Worm (Caenorhabditis elegans) whole organism, L3 larva: ENCODE measurements around the gene dars-2.

Experiments
- R02D3.7 ChIP-seq: fragments of 150-350 bp; optimal IDR thresholded peaks from 2 replicates; lab custom pipeline; 2014; ENCODE audit warnings: missing biosample characterization, missing genetic modification characterization
- ZK546.5 ChIP-seq: sonication (generic microtip); optimal IDR thresholded peaks from 2 replicates; lab custom pipeline; 2017; ENCODE audit warnings: missing biosample characterization, missing genetic modification characterization
- aly-2 ChIP-seq: fragments of 150-350 bp; optimal IDR thresholded peaks from 2 replicates; lab custom pipeline; 2014; ENCODE audit warnings: missing biosample characterization, missing genetic modification characterization
- ama-1 ChIP-seq: fragments of 150-350 bp; optimal IDR thresholded peaks from 2 replicates; lab custom pipeline; 2018
- ceh-16 ChIP-seq: sonication (generic microtip); optimal IDR thresholded peaks from 2 replicates; lab custom pipeline; 2017; ENCODE audit warnings: missing biosample characterization, missing genetic modification characterization
- ceh-28 ChIP-seq: fragments of 150-350 bp; optimal IDR thresholded peaks from 2 replicates; lab custom pipeline; 2014; ENCODE audit warnings: missing biosample characterization, missing genetic modification reagents, missing genetic modification characterization
- ceh-82 ChIP-seq: fragments of 150-350 bp; optimal IDR thresholded peaks from 2 replicates; lab custom pipeline; 2014; ENCODE audit warnings: missing biosample characterization, missing genetic modification characterization
- ceh-9 ChIP-seq: sonication (generic microtip); optimal IDR thresholded peaks from 2 replicates; lab custom pipeline; 2018; ENCODE audit warnings: missing biosample characterization, missing genetic modification characterization
- daf-12 ChIP-seq: fragments of 150-350 bp; optimal IDR thresholded peaks from 2 replicates; lab custom pipeline; 2014; ENCODE audit warnings: missing biosample characterization, missing genetic modification reagents, missing genetic modification characterization
- egl-27 ChIP-seq: sonication (generic microtip); optimal IDR thresholded peaks from 4 replicates; lab custom pipeline; 2017; ENCODE audit warnings: missing biosample characterization, missing genetic modification reagents, missing genetic modification characterization
- egl-5 ChIP-seq: fragments of 150-350 bp; optimal IDR thresholded peaks from 2 replicates; lab custom pipeline; 2017; ENCODE audit warnings: missing biosample characterization, missing genetic modification reagents, missing genetic modification characterization, inconsistent platforms
- elt-1 ChIP-seq: fragments of 150-350 bp; optimal IDR thresholded peaks from 2 replicates; lab custom pipeline; 2014; ENCODE audit warnings: missing biosample characterization, missing genetic modification characterization
- elt-2 ChIP-seq: sonication (generic microtip); optimal IDR thresholded peaks from 2 replicates; lab custom pipeline; 2016; ENCODE audit warnings: missing genetic modification reagents, mild to moderate bottlenecking, missing genetic modification characterization, missing compliant biosample characterization
- elt-3 ChIP-seq, 3 experiments: fragments of 150-350 bp in 1 of 3; sonication (generic microtip) in 2 of 3; optimal IDR thresholded peaks; 2 replicates in 2 of 3; 4 replicates in 1 of 3; lab custom pipeline; 2014 to 2017; ENCODE audit warnings: missing biosample characterization in 3 of 3, missing genetic modification characterization in 3 of 3
- eor-1 ChIP-seq, 2 experiments: fragments of 150-350 bp; optimal IDR thresholded peaks; 2 replicates each; lab custom pipeline; 2014 to 2018; ENCODE audit warnings: missing biosample characterization in 2 of 2, missing genetic modification characterization in 2 of 2
- fkh-10 ChIP-seq: sonication (generic microtip); optimal IDR thresholded peaks from 2 replicates; lab custom pipeline; 2017; ENCODE audit warnings: missing biosample characterization, missing genetic modification reagents, missing genetic modification characterization
- fkh-2 ChIP-seq: fragments of 150-350 bp; optimal IDR thresholded peaks from 2 replicates; lab custom pipeline; 2014; ENCODE audit warnings: missing biosample characterization, missing genetic modification reagents, missing genetic modification characterization
- fos-1 ChIP-seq: fragments of 150-350 bp; optimal IDR thresholded peaks from 2 replicates; lab custom pipeline; 2014; ENCODE audit warnings: missing biosample characterization, missing genetic modification characterization
- hmg-11 ChIP-seq: sonication (generic microtip); optimal IDR thresholded peaks from 2 replicates; lab custom pipeline; 2016; ENCODE audit warnings: missing genetic modification characterization, missing compliant biosample characterization
- jun-1 ChIP-seq: fragments of 150-350 bp; optimal IDR thresholded peaks from 2 replicates; lab custom pipeline; 2014; ENCODE audit warnings: missing biosample characterization, missing genetic modification reagents, missing genetic modification characterization
- lin-15B ChIP-seq: fragments of 150-350 bp; optimal IDR thresholded peaks from 2 replicates; lab custom pipeline; 2014; ENCODE audit warnings: missing biosample characterization, missing genetic modification characterization
- lin-39 ChIP-seq: fragments of 150-350 bp; optimal IDR thresholded peaks from 2 replicates; lab custom pipeline; 2018; ENCODE audit warnings: missing biosample characterization, missing genetic modification reagents, missing genetic modification characterization
- lsy-12 ChIP-seq: sonication (generic microtip); optimal IDR thresholded peaks from 2 replicates; lab custom pipeline; 2016; ENCODE audit warnings: mild to moderate bottlenecking, missing genetic modification characterization, missing compliant biosample characterization
- mdl-1 ChIP-seq: fragments of 150-350 bp; optimal IDR thresholded peaks from 2 replicates; lab custom pipeline; 2014; ENCODE audit warnings: missing biosample characterization, missing genetic modification characterization
- mml-1 ChIP-seq: fragments of 150-350 bp; sonication (generic microtip); optimal IDR thresholded peaks from 3 replicates; lab custom pipeline; 2014; ENCODE audit warnings: missing biosample characterization, missing genetic modification characterization
- nfya-1 ChIP-seq: sonication (generic microtip); optimal IDR thresholded peaks from 2 replicates; lab custom pipeline; 2017; ENCODE audit warnings: missing genetic modification characterization, mild to moderate bottlenecking, missing compliant biosample characterization, antibody characterized with exemption, moderate library complexity; ENCODE audit not compliant: insufficient read depth
- nhr-11 ChIP-seq: fragments of 150-350 bp; optimal IDR thresholded peaks from 2 replicates; lab custom pipeline; 2014; ENCODE audit warnings: missing biosample characterization, missing genetic modification characterization
- nhr-12 ChIP-seq: fragments of 150-350 bp; optimal IDR thresholded peaks from 2 replicates; lab custom pipeline; 2014; ENCODE audit warnings: missing biosample characterization, missing genetic modification characterization
- nhr-23 ChIP-seq: fragments of 150-350 bp; optimal IDR thresholded peaks from 2 replicates; lab custom pipeline; 2014; ENCODE audit warnings: missing biosample characterization, missing genetic modification reagents, missing genetic modification characterization
- nhr-237 ChIP-seq: fragments of 150-350 bp; optimal IDR thresholded peaks from 2 replicates; lab custom pipeline; 2014; ENCODE audit warnings: missing biosample characterization, missing genetic modification characterization
- nhr-25 ChIP-seq: sonication (generic microtip); optimal IDR thresholded peaks from 2 replicates; lab custom pipeline; 2017; ENCODE audit warnings: missing biosample characterization, missing genetic modification characterization
- nhr-28 ChIP-seq: fragments of 150-350 bp; optimal IDR thresholded peaks from 2 replicates; lab custom pipeline; 2014; ENCODE audit warnings: missing biosample characterization, missing genetic modification characterization
- nhr-43 ChIP-seq: sonication (generic microtip); optimal IDR thresholded peaks from 2 replicates; lab custom pipeline; 2016; ENCODE audit warnings: mild to moderate bottlenecking, missing genetic modification characterization, missing compliant biosample characterization; ENCODE audit not compliant: poor library complexity, severe bottlenecking
- nhr-67 ChIP-seq: fragments of 150-350 bp; optimal IDR thresholded peaks from 2 replicates; lab custom pipeline; 2014; ENCODE audit warnings: missing biosample characterization, missing genetic modification characterization
- nhr-76 ChIP-seq: fragments of 150-350 bp; sonication (generic microtip); optimal IDR thresholded peaks from 5 replicates; lab custom pipeline; 2014; ENCODE audit warnings: missing biosample characterization, missing genetic modification characterization
- nhr-77 ChIP-seq: fragments of 150-350 bp; optimal IDR thresholded peaks from 2 replicates; lab custom pipeline; 2014; ENCODE audit warnings: missing biosample characterization, missing genetic modification characterization
- pha-4 ChIP-seq: fragments of 150-350 bp; optimal IDR thresholded peaks from 2 replicates; lab custom pipeline; 2014; ENCODE audit warnings: missing biosample characterization, missing genetic modification reagents, missing genetic modification characterization
- pqm-1 ChIP-seq: fragments of 150-350 bp; optimal IDR thresholded peaks from 2 replicates; lab custom pipeline; 2017; ENCODE audit warnings: missing biosample characterization, missing genetic modification characterization, inconsistent platforms
- sea-2 ChIP-seq: fragments of 150-350 bp; sonication (generic microtip); optimal IDR thresholded peaks from 4 replicates; lab custom pipeline; 2014; ENCODE audit warnings: missing biosample characterization, missing genetic modification reagents, missing genetic modification characterization
- skn-1 ChIP-seq: fragments of 150-350 bp; optimal IDR thresholded peaks from 2 replicates; lab custom pipeline; 2014; ENCODE audit warnings: missing biosample characterization, missing genetic modification characterization
- snpc-4 ChIP-seq: fragments of 150-350 bp; optimal IDR thresholded peaks from 2 replicates; lab custom pipeline; 2014; ENCODE audit warnings: missing biosample characterization, missing genetic modification characterization
- tbx-2 ChIP-seq: sonication (generic microtip); optimal IDR thresholded peaks from 2 replicates; lab custom pipeline; 2016; ENCODE audit warnings: mild to moderate bottlenecking, missing genetic modification characterization, missing compliant biosample characterization
- unc-39 ChIP-seq: sonication (generic microtip); optimal IDR thresholded peaks from 4 replicates; lab custom pipeline; 2017; ENCODE audit warnings: missing biosample characterization, missing genetic modification characterization
- unc-62 ChIP-seq: fragments of 150-350 bp; sonication (generic microtip); optimal IDR thresholded peaks from 4 replicates; lab custom pipeline; 2014; ENCODE audit warnings: missing biosample characterization, missing genetic modification reagents, missing genetic modification characterization
- zag-1 ChIP-seq: fragments of 150-350 bp; optimal IDR thresholded peaks from 2 replicates; lab custom pipeline; 2014; ENCODE audit warnings: missing biosample characterization, missing genetic modification characterization
- ztf-11 ChIP-seq: fragments of 150-350 bp; optimal IDR thresholded peaks from 2 replicates; lab custom pipeline; 2014; ENCODE audit warnings: missing biosample characterization, missing genetic modification characterization
- ztf-4 ChIP-seq: fragments of 150-350 bp; optimal IDR thresholded peaks from 2 replicates; lab custom pipeline; 2014; ENCODE audit warnings: missing biosample characterization, missing genetic modification characterization

dars-2 gene

DNA sequence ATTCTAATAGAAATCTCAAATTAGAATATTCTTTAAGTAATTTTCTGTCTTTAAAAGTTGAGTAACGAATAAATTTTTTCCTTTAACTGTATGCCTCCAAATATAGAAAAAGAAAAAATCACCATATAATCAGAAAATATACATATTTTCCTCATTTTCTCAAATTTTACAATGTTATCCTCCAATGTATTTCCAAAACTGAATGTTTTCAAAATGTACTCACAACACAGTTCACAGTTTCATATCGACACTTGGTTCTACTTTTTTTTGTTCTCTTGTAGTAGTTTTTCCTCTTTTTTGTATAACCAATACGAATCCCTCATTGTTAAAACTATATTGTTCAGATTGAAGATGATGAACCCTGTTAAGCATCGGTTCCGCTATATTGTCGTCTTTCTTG, 5.1 kb downstream of the dars-2 start, which contains the start of gene F10C2.7:
Gene F10C2.7 (plus strand): TSS at position 301 of the 400 bp plus-strand sequence.
- TF ChIP-seq ZK546.5 (no peak), tbx-2 (tag; lab: Kevin White, UChicago) (no peak), sea-2 (no peak), elt-2 (tag; lab: Kevin White, UChicago) (no peak), unc-62 (no peak), egl-27 (tag; lab: Kevin White, UChicago) (no peak), mdl-1 (no peak), pqm-1 (tag; lab: Kevin White, UChicago) (no peak), hmg-11 (no peak), lsy-12 (no peak), nhr-77 (tag; lab: Kevin White, UChicago) (no peak), lin-15B (tag; lab: Kevin White, UChicago) (no peak)

DNA sequence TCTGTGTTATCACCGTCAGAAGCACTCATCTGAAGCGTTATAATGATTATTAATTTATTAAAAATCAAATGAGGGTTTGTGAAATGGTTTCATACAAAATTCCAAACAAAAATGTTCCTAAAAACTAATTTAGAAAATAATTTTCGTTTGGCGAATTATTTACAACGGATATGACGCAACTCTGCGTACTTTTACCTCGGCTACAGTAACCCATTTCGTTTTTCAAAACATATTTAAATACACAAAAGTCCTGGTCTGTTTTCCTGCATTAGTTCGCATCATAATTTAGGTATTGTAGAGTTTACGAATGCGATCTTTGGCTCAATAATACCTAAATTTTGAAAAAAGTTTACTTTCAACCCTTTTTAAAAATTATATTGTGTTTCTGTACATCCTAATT, 11.2 kb downstream of the dars-2 start, which contains the start of gene R07B7.2:
Gene R07B7.2 (minus strand): TSS at position 35 of the 400 bp plus-strand sequence.
- TF ChIP-seq ceh-16 (tag; lab: Kevin White, UChicago) (no peak), ztf-11 (tag; lab: Kevin White, UChicago) (no peak), unc-62 (no peak)

DNA sequence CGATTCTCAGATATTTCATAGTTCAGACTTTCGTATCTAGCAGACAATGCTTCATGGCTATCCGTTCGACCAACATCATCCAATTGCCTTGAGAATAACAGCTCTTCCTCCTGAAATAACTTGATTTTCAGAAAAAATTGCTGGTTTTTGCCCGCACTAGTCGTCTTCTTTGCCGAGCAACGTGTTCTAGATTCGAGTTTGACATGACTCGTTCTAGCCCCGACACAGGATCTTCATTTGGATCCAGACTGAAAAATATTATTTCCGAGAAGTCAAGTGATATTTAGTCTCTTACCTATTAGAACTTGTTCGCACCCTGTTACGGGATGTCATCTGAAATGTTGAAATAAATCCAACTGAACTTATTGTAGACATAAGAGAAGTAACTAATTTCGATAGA, 14.5 kb downstream of the dars-2 start, which contains the start of gene clh-6:
Gene clh-6 (minus strand): TSS at position 333 of the 400 bp plus-strand sequence.
- TF ChIP-seq pha-4 (tag; lab: Kevin White, UChicago) = peak; percentile 10
- TF ChIP-seq nhr-25 (tag; lab: Kevin White, UChicago) = peak; percentile 4
- no peak for TF ChIP-seq elt-3 (tag; optimal IDR thresholded peaks at IDR 0.05; lab: Kevin White, UChicago)
- TF ChIP-seq nhr-28 (tag; lab: Kevin White, UChicago) = no peak
- no peak for TF ChIP-seq R02D3.7 (tag; lab: Kevin White, UChicago)
- TF ChIP-seq nhr-237 (tag; lab: Kevin White, UChicago) = no peak
- no peak for TF ChIP-seq fos-1
- TF ChIP-seq elt-2 (tag; lab: Kevin White, UChicago) = peak; percentile 9
- peak; percentile 85 for TF ChIP-seq ama-1 (lab: Kevin White, UChicago)
- no peak for TF ChIP-seq snpc-4 (tag; lab: Kevin White, UChicago)

DNA sequence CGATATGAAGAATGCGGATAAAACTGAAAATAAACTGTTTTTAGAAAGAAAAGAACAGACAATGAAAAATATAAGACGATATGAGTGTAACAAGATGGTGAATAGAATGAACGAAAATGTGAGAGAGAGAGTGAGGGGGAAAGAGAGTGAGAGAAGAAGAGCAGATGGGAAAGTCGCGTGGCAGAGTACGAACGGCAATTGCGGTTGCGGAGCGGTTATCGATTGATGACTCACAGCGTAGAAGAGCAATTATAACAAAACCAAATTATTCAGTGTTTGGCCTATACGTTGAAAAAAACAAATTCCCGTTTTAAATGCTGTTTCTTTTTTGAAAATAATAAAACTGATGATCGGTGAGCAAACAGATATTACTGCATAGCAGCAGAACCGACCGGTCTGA, 16.8 kb downstream of the dars-2 start, which contains the start of gene pqn-53:
Gene pqn-53 (minus strand): TSS at position 23 of the 400 bp plus-strand sequence.
- TF ChIP-seq nhr-28 (tag; lab: Kevin White, UChicago) (no peak), ztf-4 (tag; lab: Kevin White, UChicago) (no peak), ceh-82 (tag; lab: Kevin White, UChicago) (no peak), egl-27 (tag; lab: Kevin White, UChicago) (no peak), elt-1 (tag; lab: Kevin White, UChicago) (no peak), nhr-11 (tag; lab: Kevin White, UChicago) (no peak), fkh-2 (tag; lab: Kevin White, UChicago) (no peak), nhr-12 (tag; lab: Kevin White, UChicago) (no peak), zag-1 (tag; lab: Kevin White, UChicago) (no peak), tbx-2 (tag; lab: Kevin White, UChicago) (no peak), aly-2 (tag; lab: Kevin White, UChicago) (no peak), egl-5 (tag; lab: Kevin White, UChicago) (no peak), nhr-23 (tag; lab: Kevin White, UChicago) (no peak), nhr-67 (tag; lab: Kevin White, UChicago) (no peak), ztf-11 (tag; lab: Kevin White, UChicago) (no peak), nhr-43 (tag; lab: Kevin White, UChicago) (no peak), nhr-25 (tag; lab: Kevin White, UChicago) (peak; percentile 29), pqm-1 (tag; lab: Kevin White, UChicago) (no peak), fkh-10 (GFP tag; lab: Kevin White, UChicago) (no peak), hmg-11 (no peak), unc-62 (no peak), eor-1 (tag; optimal IDR thresholded peaks at IDR 0.05; lab: Kevin White, UChicago) (no peak), ceh-28 (peak; percentile 63), ama-1 (lab: Kevin White, UChicago) (peak; percentile 28), lin-15B (tag; lab: Kevin White, UChicago) (no peak), snpc-4 (tag; lab: Kevin White, UChicago) (peak; percentile 37), nhr-77 (tag; lab: Kevin White, UChicago) (no peak), pha-4 (tag; lab: Kevin White, UChicago) (peak; percentile 22), unc-39 (tag; lab: Kevin White, UChicago) (no peak), nhr-76 (tag; lab: Kevin White, UChicago) (no peak), nfya-1 (tag; lab: Kevin White, UChicago) (peak; percentile 46), mml-1 (tag; lab: Kevin White, UChicago) (no peak), daf-12 (tag; lab: Kevin White, UChicago) (no peak), jun-1 (tag; lab: Kevin White, UChicago) (no peak), elt-2 (tag; lab: Kevin White, UChicago) (peak; percentile 7), skn-1 (tag; lab: Kevin White, UChicago) (no peak), ceh-16 (tag; lab: Kevin White, UChicago) (no peak), ceh-9 (tag; lab: Kevin White, UChicago) (no peak), lin-39 (tag; lab: Kevin White, UChicago) (peak; percentile 31), ZK546.5 (no peak)
